Worm (Caenorhabditis elegans) whole organism, L4 larva: ENCODE results near the gene R07H5.9.
"Not testable (repeated sequence)": the region's sequence is repeated elsewhere in the genome, so short reads cannot be mapped to it uniquely, and the experiment has no call there.

Source experiments
- aly-2 ChIP-seq: sonication (generic microtip); optimal IDR thresholded peaks from 2 replicates; lab custom pipeline; 2018; ENCODE audit warnings: missing biosample characterization, missing genetic modification characterization
- fos-1 ChIP-seq: fragments of 150-350 bp; optimal IDR thresholded peaks from 2 replicates; lab custom pipeline; 2014; ENCODE audit warnings: missing biosample characterization, missing genetic modification characterization
- jun-1 ChIP-seq: fragments of 150-350 bp; optimal IDR thresholded peaks from 2 replicates; lab custom pipeline; 2014; ENCODE audit warnings: missing biosample characterization, missing genetic modification reagents, missing genetic modification characterization
- madf-5 ChIP-seq, 2 experiments: fragments of 200-800 bp; sonication (Bioruptor generic); IDR thresholded peaks; 2 replicates each; pipeline ENCODE4 v1.3.6; 2022; ENCODE audit warnings: missing compliant biosample characterization in 2 of 2, missing genetic modification characterization in 2 of 2
- nhr-11 ChIP-seq: fragments of 150-350 bp; optimal IDR thresholded peaks from 2 replicates; lab custom pipeline; 2014; ENCODE audit warnings: missing biosample characterization, missing genetic modification characterization
- pqm-1 ChIP-seq: sonication (generic microtip); optimal IDR thresholded peaks from 2 replicates; lab custom pipeline; 2017; ENCODE audit warnings: missing biosample characterization, missing genetic modification characterization
- skn-1 ChIP-seq: fragments of 150-350 bp; optimal IDR thresholded peaks from 2 replicates; lab custom pipeline; 2014; ENCODE audit warnings: missing biosample characterization, missing genetic modification characterization

ce11 chrIV:11200682-11201081 is 6.6 kb upstream of the R07H5.9 start:
- not testable (repeated sequence) for TF ChIP-seq nhr-11 (tag; lab: Kevin White, UChicago); pqm-1; skn-1 (tag; lab: Kevin White, UChicago); aly-2; fos-1; madf-5 (GFP tag; IDR thresholded peaks at IDR 0.05; lab: Robert Waterston, UW); jun-1 (tag; lab: Kevin White, UChicago)
